Worm (Caenorhabditis elegans) whole organism, L4 larva: Measurements from ENCODE around the gene Y37E11AL.3.

Experiments used
- D1046.2 ChIP-seq: fragments of 200-800 bp; sonication (Bioruptor generic); IDR thresholded peaks from 2 replicates; pipeline ENCODE4 v1.3.6; 2022; ENCODE audit warnings: missing genetic modification characterization, missing compliant biosample characterization
- F10B5.3 ChIP-seq: sonication (generic microtip); optimal IDR thresholded peaks from 2 replicates; lab custom pipeline; 2016; ENCODE audit warnings: mild to moderate bottlenecking, missing genetic modification characterization, missing compliant biosample characterization
- F49E8.2 ChIP-seq: sonication (generic microtip); optimal IDR thresholded peaks from 2 replicates; lab custom pipeline; 2016; ENCODE audit warnings: missing compliant biosample characterization, mild to moderate bottlenecking, missing genetic modification characterization, borderline replicate concordance
- T20F7.1 ChIP-seq: fragments of 200-800 bp; sonication (Bioruptor generic); optimal IDR thresholded peaks from 2 replicates; lab custom pipeline; 2018; ENCODE audit warnings: mild to moderate bottlenecking, missing genetic modification characterization, missing compliant biosample characterization
- Y5F2A.4 ChIP-seq: fragments of 200-800 bp; sonication (Bioruptor generic); optimal IDR thresholded peaks from 2 replicates; lab custom pipeline; 2018; ENCODE audit warnings: mild to moderate bottlenecking, missing genetic modification characterization, missing compliant biosample characterization
- aly-2 ChIP-seq: sonication (generic microtip); optimal IDR thresholded peaks from 2 replicates; lab custom pipeline; 2018; ENCODE audit warnings: missing biosample characterization, missing genetic modification characterization
- ama-1 ChIP-seq: fragments of 150-350 bp; optimal IDR thresholded peaks from 2 replicates; lab custom pipeline; 2014; ENCODE audit warnings: inconsistent platforms, mixed read lengths
- attf-4 ChIP-seq: sonication (generic microtip); optimal IDR thresholded peaks from 3 replicates; lab custom pipeline; 2017; ENCODE audit warnings: missing biosample characterization, missing genetic modification characterization
- ceh-20 ChIP-seq: fragments of 200-800 bp; sonication (Bioruptor generic); IDR thresholded peaks from 2 replicates; pipeline ENCODE4 v1.3.6; 2022; ENCODE audit warnings: missing genetic modification reagents, missing genetic modification characterization, missing compliant biosample characterization
- ceh-28 ChIP-seq: fragments of 150-350 bp; optimal IDR thresholded peaks from 2 replicates; lab custom pipeline; 2014; ENCODE audit warnings: missing biosample characterization, missing genetic modification reagents, missing genetic modification characterization
- ceh-32 ChIP-seq: sonication (generic microtip); optimal IDR thresholded peaks from 2 replicates; lab custom pipeline; 2016; ENCODE audit warnings: mild to moderate bottlenecking, missing genetic modification characterization, missing compliant biosample characterization; ENCODE audit not compliant: poor library complexity
- ces-1 ChIP-seq: fragments of 150-350 bp; sonication (generic microtip); optimal IDR thresholded peaks from 4 replicates; lab custom pipeline; 2014; ENCODE audit warnings: missing biosample characterization, missing genetic modification reagents, missing genetic modification characterization
- cey-2 ChIP-seq: sonication (generic microtip); optimal IDR thresholded peaks from 3 replicates; lab custom pipeline; 2017; ENCODE audit warnings: missing genetic modification characterization, mild to moderate bottlenecking, missing compliant biosample characterization, antibody characterized with exemption, borderline replicate concordance; ENCODE audit not compliant: insufficient read depth
- ctbp-1 ChIP-seq: fragments of 200-800 bp; sonication (Bioruptor generic); IDR thresholded peaks from 2 replicates; pipeline ENCODE4 v1.3.6; 2022; ENCODE audit warnings: missing genetic modification reagents, missing genetic modification characterization, missing compliant biosample characterization
- daf-16 ChIP-seq, 3 experiments: sonication (generic microtip); optimal IDR thresholded peaks; 2 replicates each; lab custom pipeline; 2016 to 2017; ENCODE audit warnings: missing genetic modification characterization in 3 of 3, missing genetic modification reagents in 3 of 3, mild to moderate bottlenecking in 2 of 3, missing compliant biosample characterization in 2 of 3, missing biosample characterization in 1 of 3, moderate library complexity in 1 of 3
- daf-8 ChIP-seq: fragments of 200-800 bp; sonication (Bioruptor generic); IDR thresholded peaks from 2 replicates; pipeline ENCODE4 v1.3.6; 2022; ENCODE audit warnings: missing genetic modification characterization, missing compliant biosample characterization
- dmd-6 ChIP-seq: fragments of 200-800 bp; sonication (Bioruptor generic); IDR thresholded peaks from 2 replicates; pipeline ENCODE4 v1.3.6; 2022; ENCODE audit warnings: missing genetic modification reagents, missing genetic modification characterization, missing compliant biosample characterization
- dmd-9 ChIP-seq: fragments of 200-800 bp; sonication (Bioruptor generic); IDR thresholded peaks from 2 replicates; pipeline ENCODE4 v1.3.6; 2022; ENCODE audit warnings: missing genetic modification reagents, missing genetic modification characterization, missing compliant biosample characterization
- dpl-1 ChIP-seq: fragments of 150-350 bp; optimal IDR thresholded peaks from 2 replicates; lab custom pipeline; 2014; ENCODE audit warnings: missing biosample characterization, missing genetic modification reagents, missing genetic modification characterization
- dve-1 ChIP-seq: sonication (generic microtip); optimal IDR thresholded peaks from 2 replicates; lab custom pipeline; 2017; ENCODE audit warnings: antibody characterized with exemption, mild to moderate bottlenecking, missing genetic modification characterization, missing compliant biosample characterization; ENCODE audit not compliant: insufficient read depth
- hlh-30 ChIP-seq: sonication (generic microtip); optimal IDR thresholded peaks from 2 replicates; lab custom pipeline; 2017; ENCODE audit warnings: antibody characterized with exemption, mild to moderate bottlenecking, missing genetic modification characterization, missing compliant biosample characterization; ENCODE audit not compliant: insufficient read depth
- lin-1 ChIP-seq: fragments of 200-800 bp; sonication (Bioruptor generic); IDR thresholded peaks from 2 replicates; pipeline ENCODE4 v1.3.6; 2022; ENCODE audit warnings: missing genetic modification reagents, missing genetic modification characterization, missing compliant biosample characterization
- lir-3 ChIP-seq: sonication (generic microtip); optimal IDR thresholded peaks from 2 replicates; lab custom pipeline; 2016; ENCODE audit warnings: mild to moderate bottlenecking, missing genetic modification characterization, missing compliant biosample characterization
- lsy-2 ChIP-seq, 2 experiments: fragments of 150-350 bp in 1 of 2; sonication (generic microtip) in 1 of 2; optimal IDR thresholded peaks; 2 replicates each; lab custom pipeline; 2014 to 2017; ENCODE audit warnings: missing biosample characterization in 2 of 2, missing genetic modification characterization in 2 of 2
- madf-9 ChIP-seq: fragments of 200-800 bp; sonication (Bioruptor generic); conservative IDR thresholded peaks from 2 replicates; pipeline ENCODE4 v1.3.6; 2022; ENCODE audit warnings: missing genetic modification reagents, missing genetic modification characterization, missing compliant biosample characterization
- mxl-3 ChIP-seq: fragments of 200-800 bp; sonication (Bioruptor generic); optimal IDR thresholded peaks from 2 replicates; lab custom pipeline; 2018; ENCODE audit warnings: mild to moderate bottlenecking, missing genetic modification characterization, missing compliant biosample characterization
- nhr-111 ChIP-seq: fragments of 200-800 bp; sonication (Bioruptor generic); optimal IDR thresholded peaks from 2 replicates; lab custom pipeline; 2018; ENCODE audit warnings: mild to moderate bottlenecking, missing genetic modification characterization, missing compliant biosample characterization
- nhr-25 ChIP-seq: sonication (generic microtip); optimal IDR thresholded peaks from 2 replicates; lab custom pipeline; 2017; ENCODE audit warnings: missing genetic modification characterization, mild to moderate bottlenecking, missing compliant biosample characterization, antibody characterized with exemption, moderate library complexity, borderline replicate concordance; ENCODE audit not compliant: insufficient read depth
- nhr-41 ChIP-seq: fragments of 200-800 bp; sonication (Bioruptor generic); IDR thresholded peaks from 2 replicates; pipeline ENCODE4 v1.3.6; 2022; ENCODE audit warnings: missing genetic modification reagents, missing genetic modification characterization, missing compliant biosample characterization
- nhr-42 ChIP-seq: fragments of 200-800 bp; sonication (Bioruptor generic); IDR thresholded peaks from 2 replicates; pipeline ENCODE4 v1.3.6; 2022; ENCODE audit warnings: missing genetic modification characterization, missing compliant biosample characterization
- nhr-77 ChIP-seq: fragments of 150-350 bp; optimal IDR thresholded peaks from 2 replicates; lab custom pipeline; 2014; ENCODE audit warnings: missing biosample characterization, missing genetic modification characterization
- php-3 ChIP-seq: fragments of 200-800 bp; sonication (Bioruptor generic); IDR thresholded peaks from 2 replicates; pipeline ENCODE4 v1.3.6; 2022; ENCODE audit warnings: missing genetic modification reagents, missing genetic modification characterization, missing compliant biosample characterization
- rbr-2 ChIP-seq: sonication (generic microtip); optimal IDR thresholded peaks from 2 replicates; lab custom pipeline; 2016; ENCODE audit warnings: missing genotype, missing genetic modification characterization, missing compliant biosample characterization
- saeg-2 ChIP-seq: fragments of 200-800 bp; sonication (Bioruptor generic); IDR thresholded peaks from 2 replicates; pipeline ENCODE4 v1.3.6; 2022; ENCODE audit warnings: missing genetic modification reagents, missing genetic modification characterization, missing compliant biosample characterization
- sdz-12 ChIP-seq: fragments of 200-800 bp; sonication (Bioruptor generic); optimal IDR thresholded peaks from 2 replicates; lab custom pipeline; 2018; ENCODE audit warnings: mild to moderate bottlenecking, missing genetic modification characterization, missing compliant biosample characterization
- skn-1 ChIP-seq: fragments of 150-350 bp; optimal IDR thresholded peaks from 2 replicates; lab custom pipeline; 2014; ENCODE audit warnings: missing biosample characterization, missing genetic modification characterization
- snpc-1.2 ChIP-seq: fragments of 200-800 bp; sonication (Bioruptor generic); IDR thresholded peaks from 2 replicates; pipeline ENCODE4 v1.3.6; 2022; ENCODE audit warnings: missing genetic modification reagents, missing genetic modification characterization, missing compliant biosample characterization
- snpc-4 ChIP-seq: fragments of 150-350 bp; optimal IDR thresholded peaks from 2 replicates; lab custom pipeline; 2014; ENCODE audit warnings: missing biosample characterization, missing genetic modification characterization
- tag-97 ChIP-seq: fragments of 200-800 bp; sonication (Bioruptor generic); IDR thresholded peaks from 2 replicates; pipeline ENCODE4 v1.3.6; 2022; ENCODE audit warnings: missing genetic modification characterization, missing compliant biosample characterization
- unc-130 ChIP-seq: sonication (generic microtip); optimal IDR thresholded peaks from 2 replicates; lab custom pipeline; 2016; ENCODE audit warnings: missing genetic modification reagents, missing genetic modification characterization, missing compliant biosample characterization
- zfp-3 ChIP-seq: fragments of 200-800 bp; sonication (Bioruptor generic); conservative IDR thresholded peaks from 2 replicates; pipeline ENCODE4 v1.3.6; 2022; ENCODE audit warnings: missing genetic modification reagents, missing genetic modification characterization, missing compliant biosample characterization
- zip-11 ChIP-seq: fragments of 200-800 bp; sonication (Bioruptor generic); IDR thresholded peaks from 2 replicates; pipeline ENCODE4 v1.3.6; 2022; ENCODE audit warnings: missing genetic modification characterization, missing compliant biosample characterization
- zip-2 ChIP-seq: fragments of 150-350 bp; optimal IDR thresholded peaks from 2 replicates; lab custom pipeline; 2014; ENCODE audit warnings: missing biosample characterization, missing genetic modification characterization
- ztf-11 ChIP-seq: fragments of 150-350 bp; optimal IDR thresholded peaks from 2 replicates; lab custom pipeline; 2014; ENCODE audit warnings: missing biosample characterization, missing genetic modification characterization

Gene Y37E11AL.3

DNA sequence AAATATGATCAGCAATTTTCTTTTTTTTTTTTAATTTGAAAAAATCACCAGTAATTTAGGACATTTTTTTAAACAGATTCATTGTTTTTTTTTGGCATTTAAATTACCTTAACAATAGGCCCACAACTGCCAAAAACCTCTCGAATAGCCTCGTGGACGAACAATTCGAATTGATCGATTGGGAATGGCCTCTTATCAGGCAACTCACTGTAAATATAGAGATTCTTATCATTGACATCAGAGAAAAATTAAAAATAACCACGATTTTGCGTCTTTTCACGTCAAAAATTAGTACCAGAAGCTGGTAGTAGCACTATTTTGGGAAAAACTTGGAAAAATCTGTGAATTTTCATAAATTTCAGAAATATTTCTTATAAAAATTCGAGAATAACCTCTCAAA is 27.2 kb downstream of the Y37E11AL.3 start (continued):
- TF ChIP-seq ceh-20 (GFP tag; lab: Robert Waterston, UW) (no peak), F10B5.3 (no peak), dve-1 (tag; lab: Kevin White, UChicago) (peak; percentile 32), aly-2 (tag; lab: Kevin White, UChicago) (no peak), nhr-77 (no peak), snpc-4 (tag; lab: Kevin White, UChicago) (no peak), ceh-28 (tag; lab: Kevin White, UChicago) (no peak), dmd-6 (GFP tag; lab: Robert Waterston, UW) (0 out of 2 replicates have a peak, but pooled peaks have one; percentile 15)
- TF ChIP-seq, all 104 proteins: peak for 5

ce11 chrIV:3722690-3723089 is 28.0 kb downstream of the Y37E11AL.3 start, which contains the start of gene Y37E11AM.4:
TSS of gene Y37E11AM.4 (minus strand) at chrIV:3722790.
- no peak for TF ChIP-seq lir-3
- no peak for TF ChIP-seq unc-130 (GFP tag; lab: Kevin White, UChicago)
- no peak for TF ChIP-seq D1046.2
- TF ChIP-seq snpc-4 (tag; lab: Kevin White, UChicago): no peak
- TF ChIP-seq php-3 (GFP tag; lab: Robert Waterston, UW): no peak
- no peak for TF ChIP-seq hlh-30 (tag; lab: Kevin White, UChicago)
- no peak for TF ChIP-seq zip-11 (GFP tag; lab: Robert Waterston, UW)
- no peak for TF ChIP-seq T20F7.1 (GFP tag; lab: Kevin White, UChicago)
- TF ChIP-seq ces-1 (GFP tag; lab: Kevin White, UChicago): no peak
- no peak for TF ChIP-seq lin-1
- TF ChIP-seq tag-97 (GFP tag; lab: Robert Waterston, UW): no peak
- TF ChIP-seq zfp-3 (GFP tag; lab: Robert Waterston, UW): no peak
- no peak for TF ChIP-seq snpc-1.2
- TF ChIP-seq Y5F2A.4 (GFP tag; lab: Kevin White, UChicago): no peak
- TF ChIP-seq F49E8.2 (tag; lab: Kevin White, UChicago): no peak
- TF ChIP-seq saeg-2 (GFP tag; lab: Robert Waterston, UW): no peak
- no peak for TF ChIP-seq madf-9 (GFP tag; lab: Robert Waterston, UW)
- no peak for TF ChIP-seq rbr-2 (tag; lab: Kevin White, UChicago)
- no peak for TF ChIP-seq ceh-28 (tag; lab: Kevin White, UChicago)

- TF ChIP-seq ceh-32 (no peak), ama-1 (lab: Kevin White, UChicago) (no peak), nhr-41 (GFP tag; lab: Robert Waterston, UW) (no peak), lir-3 (no peak)
Observed at ce11 chrIV:3725361-3725760, 30.6 kb downstream of the Y37E11AL.3 start, which contains the start of gene Y37E11AM.2. TSS of gene Y37E11AM.2 (minus strand) at chrIV:3725461.

ce11 chrIV:3725845-3726244 is 31.1 kb downstream of the Y37E11AL.3 start, which contains the start of gene smgl-2:
TSS of gene smgl-2 (plus strand) at chrIV:3726164.
- no peak for TF ChIP-seq mxl-3 (GFP tag; lab: Kevin White, UChicago)
- peak in 1 of 2 experiments; percentile 88 for TF ChIP-seq lsy-2 (tag; optimal IDR thresholded peaks at IDR 0.05; lab: Kevin White, UChicago)
- TF ChIP-seq rbr-2 (tag; lab: Kevin White, UChicago): no peak
- no peak for TF ChIP-seq ctbp-1
- TF ChIP-seq ama-1 (lab: Kevin White, UChicago): no peak
- no peak for TF ChIP-seq skn-1
- TF ChIP-seq dve-1 (tag; lab: Kevin White, UChicago): peak; percentile 59
- TF ChIP-seq Y5F2A.4 (GFP tag; lab: Kevin White, UChicago): no peak
- TF ChIP-seq nhr-111 (GFP tag; lab: Kevin White, UChicago): no peak
- TF ChIP-seq zip-2 (tag; lab: Kevin White, UChicago): no peak
- TF ChIP-seq saeg-2 (GFP tag; lab: Robert Waterston, UW): no peak
- TF ChIP-seq dmd-9 (GFP tag; lab: Robert Waterston, UW): no peak
- TF ChIP-seq attf-4 (tag; lab: Kevin White, UChicago): no peak
- TF ChIP-seq dpl-1 (GFP tag; lab: Kevin White, UChicago): peak; percentile 86
- no peak for TF ChIP-seq aly-2 (tag; lab: Kevin White, UChicago)
- TF ChIP-seq daf-16 (GFP tag; optimal IDR thresholded peaks at IDR 0.05; lab: Kevin White, UChicago): no peak
- peak; percentile 34 for TF ChIP-seq daf-16 (tag; optimal IDR thresholded peaks at IDR 0.05; lab: Kevin White, UChicago)
- TF ChIP-seq lir-3: no peak
- TF ChIP-seq cey-2 (tag; lab: Kevin White, UChicago): no peak
- TF ChIP-seq hlh-30 (tag; lab: Kevin White, UChicago): peak; percentile 68
- no peak for TF ChIP-seq nhr-42
- TF ChIP-seq sdz-12: no peak
- no peak for TF ChIP-seq daf-8
- TF ChIP-seq nhr-25: no peak
- no peak for TF ChIP-seq ztf-11
